Worm (Caenorhabditis elegans): Measurements from ENCODE around the gene fkh-5.

- no peak for TF ChIP-seq sea-1 (GFP tag; conservative IDR thresholded peaks at IDR 0.05)
- no peak for TF ChIP-seq ama-1 (optimal IDR thresholded peaks at IDR 0.05)
- TF ChIP-seq B0310.2 (tag; optimal IDR thresholded peaks at IDR 0.05), result no peak
- TF ChIP-seq flt-1 (GFP tag; IDR thresholded peaks at IDR 0.05), result no peak
Observed at ce11 chrIII:4817240-4817639, 27.2 kb upstream of the fkh-5 start, which contains the start of gene F26A1.4.

Measured in whole organism, early embryonic.